Worm (Caenorhabditis elegans): ENCODE measurements around the gene Y22F5A.11.

ce11 chrV:10241121-10241803 is 34.2 kb downstream of the Y22F5A.11 start, which contains the start of the genes C12D8.21 and col-148:
- TF ChIP-seq tbx-2 (tag; optimal IDR thresholded peaks at IDR 0.05) (no peak), unc-62 (GFP tag; optimal IDR thresholded peaks at IDR 0.05) (no peak), nhr-11 (tag; optimal IDR thresholded peaks at IDR 0.05) (no peak), ztf-11 (tag; optimal IDR thresholded peaks at IDR 0.05) (no peak), nhr-77 (tag; optimal IDR thresholded peaks at IDR 0.05) (no peak)

Measured in whole organism, L3 larva.